Worm (Caenorhabditis elegans): Measurements from ENCODE around the gene F17C11.11.

Gene F17C11.11

DNA sequence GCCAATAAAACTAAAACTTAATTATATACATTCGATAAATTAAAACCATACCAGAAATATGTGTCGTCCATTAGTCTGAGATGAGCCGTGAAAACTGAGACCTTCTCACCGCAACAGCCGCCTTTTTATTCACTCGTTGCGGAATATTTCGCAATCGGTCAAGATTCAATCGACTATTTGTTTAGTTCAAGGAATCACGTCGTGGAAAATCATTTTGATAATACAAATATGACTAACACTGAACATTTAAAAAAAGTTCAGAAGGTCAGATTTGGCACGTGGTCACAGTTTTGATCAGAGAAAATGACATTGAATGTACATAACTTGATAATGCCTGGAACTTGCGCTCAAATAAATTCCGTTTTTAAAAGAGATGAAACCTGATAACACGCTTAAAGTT is at the start of gene F17C11.11:
Gene F17C11.11, minus strand, starts transcription at position 79 of the 400 bp plus-strand sequence.
- no peak for TF ChIP-seq aly-1 (tag; optimal IDR thresholded peaks at IDR 0.05)
- no peak for TF ChIP-seq F13C5.2 (tag; optimal IDR thresholded peaks at IDR 0.05)
- TF ChIP-seq tra-4 (tag; optimal IDR thresholded peaks at IDR 0.05), result no peak
- TF ChIP-seq hmg-4 (GFP tag; optimal IDR thresholded peaks at IDR 0.05), result no peak
- TF ChIP-seq ceh-36 (tag; optimal IDR thresholded peaks at IDR 0.05), result no peak
- TF ChIP-seq scrt-1 (GFP tag; IDR thresholded peaks at IDR 0.05), result no peak
- TF ChIP-seq ceh-13 (GFP tag; optimal IDR thresholded peaks at IDR 0.05), result no peak
- no peak for TF ChIP-seq tbx-37 (GFP tag; conservative IDR thresholded peaks at IDR 0.05)
- TF ChIP-seq pes-1 (GFP tag; IDR thresholded peaks at IDR 0.05), result no peak
- no peak for TF ChIP-seq B0310.2 (tag; optimal IDR thresholded peaks at IDR 0.05)
- no peak for TF ChIP-seq flt-1 (GFP tag; IDR thresholded peaks at IDR 0.05)
- no peak for TF ChIP-seq hnd-1 (tag; optimal IDR thresholded peaks at IDR 0.05)
- no peak for TF ChIP-seq hmbx-1 (tag; optimal IDR thresholded peaks at IDR 0.05)
- TF ChIP-seq tbx-11 (GFP tag; IDR thresholded peaks at IDR 0.05), result no peak
- TF ChIP-seq ama-1 (optimal IDR thresholded peaks at IDR 0.05), result no peak
- no peak for TF ChIP-seq sea-1 (GFP tag; conservative IDR thresholded peaks at IDR 0.05)
- no peak for TF ChIP-seq ets-7 (tag; optimal IDR thresholded peaks at IDR 0.05)

DNA sequence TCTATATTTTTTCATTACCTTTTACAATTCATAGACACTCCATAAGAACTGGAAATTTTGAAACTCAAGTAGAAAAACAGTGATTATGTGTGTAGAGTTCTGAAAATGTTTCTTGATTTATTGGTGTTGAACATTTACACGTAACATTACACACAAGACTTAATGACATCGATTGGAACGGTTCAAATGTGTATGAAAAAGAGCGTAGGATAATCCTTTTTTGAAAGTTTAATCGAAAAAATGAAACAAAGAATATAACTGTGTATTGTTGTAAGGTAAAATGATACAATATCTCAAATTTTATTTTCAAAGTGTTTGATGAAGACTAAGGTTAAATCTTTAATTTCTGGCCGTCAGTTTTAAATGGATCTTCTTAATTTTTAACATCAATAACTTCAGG is 42.5 kb upstream of the F17C11.11 start, which contains the start of gene fig-1:
Gene fig-1, minus strand, starts transcription at position 101 of the 400 bp plus-strand sequence.
- TF ChIP-seq flt-1 (GFP tag; IDR thresholded peaks at IDR 0.05) (no peak), aly-1 (tag; optimal IDR thresholded peaks at IDR 0.05) (no peak), B0310.2 (tag; optimal IDR thresholded peaks at IDR 0.05) (no peak), tra-4 (tag; optimal IDR thresholded peaks at IDR 0.05) (no peak), pes-1 (GFP tag; IDR thresholded peaks at IDR 0.05) (no peak), F13C5.2 (tag; optimal IDR thresholded peaks at IDR 0.05) (no peak), hmg-4 (GFP tag; optimal IDR thresholded peaks at IDR 0.05) (no peak), ama-1 (optimal IDR thresholded peaks at IDR 0.05) (no peak), sea-1 (GFP tag; conservative IDR thresholded peaks at IDR 0.05) (no peak), hnd-1 (tag; optimal IDR thresholded peaks at IDR 0.05) (no peak), tbx-11 (GFP tag; IDR thresholded peaks at IDR 0.05) (no peak), scrt-1 (GFP tag; IDR thresholded peaks at IDR 0.05) (no peak), ceh-13 (GFP tag; optimal IDR thresholded peaks at IDR 0.05) (no peak), ceh-36 (tag; optimal IDR thresholded peaks at IDR 0.05) (no peak), hmbx-1 (tag; optimal IDR thresholded peaks at IDR 0.05) (no peak), tbx-37 (GFP tag; conservative IDR thresholded peaks at IDR 0.05) (no peak), ets-7 (tag; optimal IDR thresholded peaks at IDR 0.05) (no peak)

DNA sequence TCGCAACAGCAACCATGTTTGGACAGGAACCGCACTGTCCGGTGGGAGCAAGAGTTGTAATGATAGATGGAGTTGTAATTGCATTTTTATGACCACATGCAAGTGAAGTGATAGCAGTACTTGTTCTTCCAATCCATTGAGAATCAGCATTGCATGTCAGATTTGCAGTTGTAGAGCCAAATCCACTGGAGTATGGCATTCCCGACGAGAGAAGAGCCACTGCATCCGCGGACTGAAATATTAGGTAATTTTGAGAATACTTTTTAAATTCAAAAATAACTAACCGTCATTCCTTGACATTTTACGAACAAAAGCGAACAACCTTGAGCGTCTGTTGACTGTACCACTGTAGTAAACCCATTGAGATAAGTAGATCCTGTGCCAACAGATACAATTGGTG is 36.5 kb upstream of the F17C11.11 start:
- no peak for TF ChIP-seq tbx-37 (GFP tag; conservative IDR thresholded peaks at IDR 0.05)
- TF ChIP-seq ceh-13 (GFP tag; optimal IDR thresholded peaks at IDR 0.05), result no peak
- no peak for TF ChIP-seq tbx-11 (GFP tag; IDR thresholded peaks at IDR 0.05)
- TF ChIP-seq scrt-1 (GFP tag; IDR thresholded peaks at IDR 0.05), result no peak

DNA sequence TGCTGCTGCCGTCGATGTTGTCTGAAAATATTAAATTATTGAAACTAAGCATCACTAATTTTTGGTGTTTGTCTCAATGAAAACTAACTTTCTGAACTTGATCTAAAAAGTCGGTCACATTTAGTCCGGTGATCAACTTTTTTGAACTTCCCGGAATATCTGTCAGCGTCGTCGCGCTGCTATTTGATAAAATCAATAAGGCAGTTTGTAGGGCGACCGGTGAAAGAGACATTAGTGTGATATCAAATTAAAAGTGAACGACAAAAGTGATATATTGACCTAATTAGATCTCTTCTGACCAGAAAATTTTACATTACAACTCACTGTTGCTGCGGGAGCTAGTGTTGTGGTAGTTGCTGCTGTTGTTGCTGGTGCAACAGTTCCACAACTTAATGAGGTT is 32.3 kb upstream of the F17C11.11 start:
- TF ChIP-seq ets-7 (tag; optimal IDR thresholded peaks at IDR 0.05) (no peak), hmbx-1 (tag; optimal IDR thresholded peaks at IDR 0.05) (no peak), pes-1 (GFP tag; IDR thresholded peaks at IDR 0.05) (no peak), B0310.2 (tag; optimal IDR thresholded peaks at IDR 0.05) (no peak), hmg-4 (GFP tag; optimal IDR thresholded peaks at IDR 0.05) (no peak), ama-1 (optimal IDR thresholded peaks at IDR 0.05) (no peak), ceh-13 (GFP tag; optimal IDR thresholded peaks at IDR 0.05) (no peak), ceh-36 (tag; optimal IDR thresholded peaks at IDR 0.05) (no peak), aly-1 (tag; optimal IDR thresholded peaks at IDR 0.05) (no peak), flt-1 (GFP tag; IDR thresholded peaks at IDR 0.05) (no peak), hnd-1 (tag; optimal IDR thresholded peaks at IDR 0.05) (no peak)

DNA sequence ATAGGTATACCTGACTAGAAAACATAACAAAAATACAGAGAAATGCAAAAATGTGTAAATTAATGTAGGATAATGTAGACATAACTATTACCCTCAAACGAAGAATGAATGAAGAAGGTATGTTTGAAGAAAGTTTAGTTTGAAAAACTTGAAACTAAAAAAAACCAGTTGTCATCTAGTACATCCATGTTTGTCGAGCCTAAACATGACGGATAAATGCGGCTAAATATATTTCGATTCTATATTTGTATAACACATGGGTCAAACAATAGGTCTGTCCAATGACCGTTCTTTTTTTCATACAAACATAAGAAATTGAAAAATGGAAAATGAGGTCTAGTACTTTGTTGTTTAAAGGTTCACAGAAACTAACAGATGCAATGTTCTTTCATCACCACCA is 31.5 kb upstream of the F17C11.11 start, which contains the start of gene F17C11.22:
Gene F17C11.22, minus strand, starts transcription at position 101 of the 400 bp plus-strand sequence.
- TF ChIP-seq tra-4 (tag; optimal IDR thresholded peaks at IDR 0.05), result no peak
- no peak for TF ChIP-seq hnd-1 (tag; optimal IDR thresholded peaks at IDR 0.05)
- no peak for TF ChIP-seq F13C5.2 (tag; optimal IDR thresholded peaks at IDR 0.05)
- no peak for TF ChIP-seq ets-7 (tag; optimal IDR thresholded peaks at IDR 0.05)
- no peak for TF ChIP-seq ceh-36 (tag; optimal IDR thresholded peaks at IDR 0.05)
- TF ChIP-seq hmbx-1 (tag; optimal IDR thresholded peaks at IDR 0.05), result no peak
- no peak for TF ChIP-seq flt-1 (GFP tag; IDR thresholded peaks at IDR 0.05)
- TF ChIP-seq ceh-13 (GFP tag; optimal IDR thresholded peaks at IDR 0.05), result no peak
- TF ChIP-seq hmg-4 (GFP tag; optimal IDR thresholded peaks at IDR 0.05), result no peak
- no peak for TF ChIP-seq sea-1 (GFP tag; conservative IDR thresholded peaks at IDR 0.05)
- no peak for TF ChIP-seq scrt-1 (GFP tag; IDR thresholded peaks at IDR 0.05)
- no peak for TF ChIP-seq B0310.2 (tag; optimal IDR thresholded peaks at IDR 0.05)
- TF ChIP-seq ama-1 (optimal IDR thresholded peaks at IDR 0.05), result no peak
- no peak for TF ChIP-seq aly-1 (tag; optimal IDR thresholded peaks at IDR 0.05)
- TF ChIP-seq pes-1 (GFP tag; IDR thresholded peaks at IDR 0.05), result no peak

DNA sequence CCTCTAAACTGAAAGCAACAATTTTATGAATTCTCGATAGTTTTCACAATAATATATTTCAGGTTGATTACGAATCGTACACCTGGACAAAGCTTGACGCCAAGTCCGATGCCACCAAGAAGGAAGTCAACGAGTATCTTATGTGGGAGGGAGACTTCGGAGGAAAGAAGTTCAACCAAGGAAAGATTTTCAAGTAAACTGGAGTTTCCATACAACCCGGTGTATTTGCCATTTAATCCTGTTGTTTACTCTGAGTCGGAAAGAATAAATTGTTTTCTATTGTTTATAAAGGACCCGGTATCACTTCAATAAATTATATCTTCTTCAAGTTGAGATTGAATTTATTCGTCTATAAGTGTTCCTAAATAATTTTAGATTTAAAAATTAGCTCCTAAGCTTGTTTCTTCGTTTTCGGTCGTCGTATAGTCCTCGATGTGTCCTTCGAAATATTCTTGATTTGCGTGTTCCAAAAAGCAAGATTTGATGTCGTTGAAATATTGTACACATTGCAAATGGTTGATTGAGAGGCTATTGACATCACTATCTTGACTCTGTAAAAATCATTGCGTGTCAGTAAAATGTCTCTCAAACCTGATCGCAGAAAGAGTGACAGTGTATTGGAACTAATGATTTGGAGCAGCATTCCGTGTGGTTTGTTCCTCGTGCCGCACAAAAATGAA is 29.1 kb upstream of the F17C11.11 start:
- TF ChIP-seq ceh-36 (tag; optimal IDR thresholded peaks at IDR 0.05), result no peak

DNA sequence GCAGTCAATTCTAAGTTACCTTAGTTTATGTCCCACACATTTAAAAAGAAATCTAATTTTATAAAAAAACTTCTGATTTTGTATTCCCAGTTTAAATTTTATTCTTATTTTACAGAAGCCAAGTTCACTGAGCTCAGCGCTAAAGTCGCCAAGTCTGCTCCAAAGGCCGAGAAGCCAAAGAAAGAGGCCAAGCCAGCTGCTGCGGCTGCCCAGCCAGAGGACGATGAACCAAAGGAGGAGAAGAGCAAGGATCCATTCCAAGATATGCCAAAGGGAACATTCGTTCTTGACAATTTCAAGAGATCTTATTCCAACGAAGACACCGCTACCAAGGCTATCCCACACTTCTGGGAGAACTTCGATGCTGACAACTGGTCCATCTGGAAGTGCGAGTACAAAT is 28.3 kb upstream of the F17C11.11 start:
- TF ChIP-seq flt-1 (GFP tag; IDR thresholded peaks at IDR 0.05), result no peak

DNA sequence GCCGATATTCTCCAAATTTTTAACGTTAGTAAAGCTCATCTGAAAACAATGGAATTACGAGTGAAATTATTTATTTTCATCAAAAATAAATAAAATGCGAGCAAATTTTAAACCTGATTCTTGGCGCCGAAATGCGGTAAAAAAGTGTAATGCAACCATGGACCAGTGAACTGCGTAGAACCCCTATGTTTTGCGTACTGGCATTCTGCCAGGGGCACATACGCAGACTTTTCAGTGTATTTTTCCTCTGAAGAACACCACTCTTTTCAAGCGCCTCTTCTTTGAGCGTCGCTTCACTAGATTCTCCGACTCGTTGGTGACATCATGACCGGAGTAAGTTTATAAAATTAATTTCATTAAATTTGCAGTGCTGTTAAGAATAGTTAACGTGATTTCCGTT is 26.9 kb upstream of the F17C11.11 start, which contains the start of the genes ctf-4 and eef-1G:
Gene ctf-4, minus strand, starts transcription at position 39 of the 400 bp plus-strand sequence.
Gene eef-1G, plus strand, starts transcription at position 219 of the 400 bp plus-strand sequence.
- TF ChIP-seq F13C5.2 (tag; optimal IDR thresholded peaks at IDR 0.05), result peak; percentile 74
- TF ChIP-seq pes-1 (GFP tag; IDR thresholded peaks at IDR 0.05), result no peak
